Fruit fly (Drosophila melanogaster) whole organism, embryonic: ENCODE data around the gene sunn.
A peak's percentile ranks its signal among the peaks of the same experiment; 100 is the strongest.

ENCODE experiments used
- Asciz ChIP-seq: fragments of 200-800 bp; sonication (Bioruptor generic); optimal IDR thresholded peaks from 2 replicates; lab custom pipeline; 2017; ENCODE audit warnings: missing biosample characterization, mild to moderate bottlenecking, missing genetic modification characterization, missing genetic modification reagents
- Atf3 ChIP-seq: fragments of 200-800 bp; sonication (Bioruptor generic); optimal IDR thresholded peaks from 3 replicates; lab custom pipeline; 2016; ENCODE audit warnings: missing biosample characterization, missing genetic modification characterization
- Bgb ChIP-seq: fragments of 200-800 bp; sonication (Bioruptor generic); IDR thresholded peaks from 2 replicates; pipeline ENCODE4 v1.3.6; 2022; ENCODE audit warnings: missing biosample characterization, missing genetic modification characterization; ENCODE audit not compliant: partially characterized antibody
- CG11456 ChIP-seq: fragments of 200-800 bp; sonication (Bioruptor generic); IDR thresholded peaks from 3 replicates; pipeline ENCODE4 v1.3.6; 2022; ENCODE audit warnings: missing biosample characterization, missing genetic modification characterization
- CG15073 ChIP-seq: fragments of 200-800 bp; sonication (Bioruptor generic); optimal IDR thresholded peaks from 2 replicates; lab custom pipeline; 2016; ENCODE audit warnings: missing biosample characterization, missing genetic modification characterization
- CG17829 ChIP-seq: fragments of 200-800 bp; optimal IDR thresholded peaks from 2 replicates; lab custom pipeline; 2019; ENCODE audit warnings: missing biosample characterization, mild to moderate bottlenecking, missing genetic modification characterization, moderate library complexity
- CG17912 ChIP-seq: fragments of 200-800 bp; sonication (Bioruptor generic); optimal IDR thresholded peaks from 2 replicates; lab custom pipeline; 2018; ENCODE audit warnings: missing biosample characterization, mild to moderate bottlenecking, missing genetic modification characterization
- CG31365 ChIP-seq: fragments of 200-800 bp; sonication (Bioruptor generic); optimal IDR thresholded peaks from 2 replicates; lab custom pipeline; 2018; ENCODE audit warnings: missing biosample characterization, mild to moderate bottlenecking, missing genetic modification characterization
- CG31441 ChIP-seq: fragments of 200-800 bp; sonication (Bioruptor generic); IDR thresholded peaks from 2 replicates; pipeline ENCODE4 v1.3.6; 2022; ENCODE audit warnings: missing biosample characterization, missing genetic modification characterization
- CG33557 ChIP-seq: fragments of 200-800 bp; sonication (Bioruptor generic); optimal IDR thresholded peaks from 2 replicates; lab custom pipeline; 2019; ENCODE audit warnings: missing biosample characterization, mild to moderate bottlenecking, missing genetic modification characterization, moderate library complexity
- CG4730 ChIP-seq: fragments of 200-800 bp; sonication (Bioruptor generic); IDR thresholded peaks from 2 replicates; pipeline ENCODE4 v1.3.6; 2022; ENCODE audit warnings: missing biosample characterization, missing genetic modification characterization
- CG4820 ChIP-seq: fragments of 200-800 bp; sonication (Bioruptor generic); optimal IDR thresholded peaks from 3 replicates; lab custom pipeline; 2016; ENCODE audit warnings: missing biosample characterization, missing genetic modification characterization
- CG6272 ChIP-seq: fragments of 200-800 bp; sonication (Bioruptor generic); IDR thresholded peaks from 2 replicates; pipeline ENCODE4 v1.3.6; 2022; ENCODE audit warnings: missing biosample characterization, missing genetic modification characterization
- CG6654 ChIP-seq: fragments of 200-800 bp; sonication (Bioruptor generic); optimal IDR thresholded peaks from 2 replicates; lab custom pipeline; 2017; ENCODE audit warnings: missing biosample characterization, mild to moderate bottlenecking, missing genetic modification characterization
- CG6765 ChIP-seq: fragments of 200-800 bp; sonication (Bioruptor generic); optimal IDR thresholded peaks from 3 replicates; lab custom pipeline; 2017; ENCODE audit warnings: missing biosample characterization, mild to moderate bottlenecking, missing genetic modification characterization
- CG7372 ChIP-seq: fragments of 200-800 bp; sonication (Bioruptor generic); IDR thresholded peaks from 2 replicates; pipeline ENCODE4 v1.3.6; 2022; ENCODE audit warnings: missing biosample characterization, missing genetic modification characterization
- CG8388 ChIP-seq: fragments of 200-800 bp; sonication (Bioruptor generic); optimal IDR thresholded peaks from 2 replicates; lab custom pipeline; 2019; ENCODE audit warnings: missing biosample characterization, mild to moderate bottlenecking, missing genetic modification characterization, moderate library complexity
- CG8944 ChIP-seq: fragments of 200-800 bp; sonication (Bioruptor generic); optimal IDR thresholded peaks from 3 replicates; lab custom pipeline; 2016; ENCODE audit warnings: missing biosample characterization, missing genetic modification characterization
- CoRest ChIP-seq: fragments of 200-800 bp; sonication (Bioruptor generic); optimal IDR thresholded peaks from 3 replicates; lab custom pipeline; 2018; ENCODE audit warnings: missing biosample characterization, mild to moderate bottlenecking, missing genetic modification characterization, moderate library complexity
- Dad ChIP-seq: fragments of 200-800 bp; sonication (Bioruptor generic); optimal IDR thresholded peaks from 3 replicates; lab custom pipeline; 2016; ENCODE audit warnings: missing biosample characterization, missing genetic modification characterization
- Deaf1 ChIP-seq: fragments of 200-800 bp; optimal IDR thresholded peaks from 3 replicates; lab custom pipeline; 2019; ENCODE audit warnings: missing biosample characterization, mild to moderate bottlenecking, missing genetic modification characterization, moderate library complexity
- Dip3 ChIP-seq: fragments of 200-800 bp; sonication (Bioruptor generic); optimal IDR thresholded peaks from 3 replicates; lab custom pipeline; 2016; ENCODE audit warnings: missing biosample characterization, missing genetic modification characterization
- HLHmδ ChIP-seq: fragments of 200-800 bp; sonication (Bioruptor generic); optimal IDR thresholded peaks from 2 replicates; lab custom pipeline; 2018; ENCODE audit warnings: missing biosample characterization, mild to moderate bottlenecking, missing genetic modification characterization, moderate library complexity
- Hr51 ChIP-seq, 2 experiments: fragments of 200-800 bp; sonication (Bioruptor generic); optimal IDR thresholded peaks; 2 replicates in 1 of 2; 3 replicates in 1 of 2; lab custom pipeline; 2016 to 2018; ENCODE audit warnings: missing biosample characterization in 2 of 2, missing genetic modification characterization in 2 of 2, mild to moderate bottlenecking in 1 of 2, moderate library complexity in 1 of 2
- Jarid2 ChIP-seq: fragments of 200-800 bp; sonication (Bioruptor generic); optimal IDR thresholded peaks from 3 replicates; lab custom pipeline; 2017; ENCODE audit warnings: mild to moderate bottlenecking, missing biosample characterization, missing genetic modification reagents, missing genetic modification characterization
- Lim3 ChIP-seq: fragments of 200-800 bp; sonication (Bioruptor generic); IDR thresholded peaks from 2 replicates; pipeline ENCODE4 v1.3.6; 2022; ENCODE audit warnings: missing biosample characterization, missing genetic modification characterization
- Mrtf ChIP-seq: fragments of 200-800 bp; sonication (Bioruptor generic); IDR thresholded peaks from 3 replicates; pipeline ENCODE4 v1.3.6; 2022; ENCODE audit warnings: missing biosample characterization, missing genetic modification characterization
- NfI ChIP-seq: fragments of 200-800 bp; sonication (Bioruptor generic); optimal IDR thresholded peaks from 3 replicates; lab custom pipeline; 2018; ENCODE audit warnings: missing biosample characterization, mild to moderate bottlenecking, missing genetic modification characterization, moderate library complexity
- Ptx1 ChIP-seq: fragments of 200-800 bp; sonication (Bioruptor generic); IDR thresholded peaks from 2 replicates; pipeline ENCODE4 v1.3.6; 2022; ENCODE audit warnings: missing biosample characterization, missing genetic modification characterization
- ara ChIP-seq: fragments of 200-800 bp; sonication (Bioruptor generic); IDR thresholded peaks from 2 replicates; pipeline ENCODE4 v1.3.6; 2022; ENCODE audit warnings: missing biosample characterization, missing genetic modification characterization
- chif ChIP-seq, 2 experiments: fragments of 200-800 bp; sonication (Bioruptor generic); optimal IDR thresholded peaks; 3 replicates each; lab custom pipeline; 2016; ENCODE audit warnings: missing biosample characterization in 2 of 2, missing genetic modification characterization in 2 of 2
- eve ChIP-seq, 2 experiments: fragments of >200 bp; optimal IDR thresholded peaks; 2 replicates each; lab custom pipeline; 2017; ENCODE audit warnings: missing biosample characterization in 2 of 2, missing genetic modification characterization in 2 of 2
- exex ChIP-seq: fragments of 200-800 bp; sonication (Bioruptor generic); optimal IDR thresholded peaks from 4 replicates; lab custom pipeline; 2018; ENCODE audit warnings: missing biosample characterization, mild to moderate bottlenecking, missing genetic modification characterization, moderate library complexity
- fd3F ChIP-seq: fragments of 200-800 bp; sonication (Bioruptor generic); optimal IDR thresholded peaks from 2 replicates; lab custom pipeline; 2018; ENCODE audit warnings: missing biosample characterization, mild to moderate bottlenecking, missing genetic modification characterization, moderate library complexity
- gcm ChIP-seq: fragments of 200-800 bp; sonication (Bioruptor generic); optimal IDR thresholded peaks from 2 replicates; lab custom pipeline; 2019; ENCODE audit warnings: missing biosample characterization, mild to moderate bottlenecking, missing genetic modification characterization, moderate library complexity
- gfzf ChIP-seq: fragments of 200-800 bp; sonication (Bioruptor generic); optimal IDR thresholded peaks from 2 replicates; lab custom pipeline; 2016; ENCODE audit warnings: missing biosample characterization, mild to moderate bottlenecking, missing genetic modification characterization, moderate library complexity
- ind ChIP-seq: fragments of 200-800 bp; sonication (Bioruptor generic); optimal IDR thresholded peaks from 3 replicates; lab custom pipeline; 2016; ENCODE audit warnings: missing biosample characterization, missing genetic modification characterization
- klu ChIP-seq: fragments of 200-800 bp; sonication (Bioruptor generic); IDR thresholded peaks from 2 replicates; pipeline ENCODE4 v1.3.6; 2022; ENCODE audit warnings: missing biosample characterization, missing genetic modification characterization
- lbe ChIP-seq: fragments of 200-800 bp; sonication (Bioruptor generic); optimal IDR thresholded peaks from 2 replicates; lab custom pipeline; 2016; ENCODE audit warnings: missing biosample characterization, mild to moderate bottlenecking, missing genetic modification characterization
- lilli ChIP-seq: fragments of 200-800 bp; sonication (Bioruptor generic); optimal IDR thresholded peaks from 3 replicates; lab custom pipeline; 2016; ENCODE audit warnings: missing biosample characterization, missing genetic modification characterization
- lola ChIP-seq, 3 experiments: fragments of >200 bp in 2 of 3; fragments of 200-800 bp in 1 of 3; sonication (Bioruptor generic) in 1 of 3; optimal IDR thresholded peaks; 2 replicates each; lab custom pipeline; 2017 to 2019; ENCODE audit warnings: missing biosample characterization in 3 of 3, missing genetic modification characterization in 3 of 3, mild to moderate bottlenecking in 1 of 3, moderate library complexity in 1 of 3
- luna ChIP-seq: fragments of 200-800 bp; sonication (Bioruptor generic); optimal IDR thresholded peaks from 2 replicates; lab custom pipeline; 2016; ENCODE audit warnings: missing biosample characterization, missing genetic modification characterization
- nerfin-1 ChIP-seq: fragments of 200-800 bp; sonication (Bioruptor generic); optimal IDR thresholded peaks from 3 replicates; lab custom pipeline; 2019; ENCODE audit warnings: missing biosample characterization, mild to moderate bottlenecking, missing genetic modification characterization, moderate library complexity
- onecut ChIP-seq: fragments of 200-800 bp; sonication (Bioruptor generic); IDR thresholded peaks from 2 replicates; pipeline ENCODE4 v1.3.6; 2022; ENCODE audit warnings: missing biosample characterization, missing genetic modification characterization
- org-1 ChIP-seq: fragments of 200-800 bp; sonication (Bioruptor generic); optimal IDR thresholded peaks from 2 replicates; lab custom pipeline; 2017; ENCODE audit warnings: missing biosample characterization, missing genetic modification characterization
- shn ChIP-seq: fragments of 200-800 bp; sonication (Bioruptor generic); optimal IDR thresholded peaks from 3 replicates; lab custom pipeline; 2016; ENCODE audit warnings: missing biosample characterization, missing genetic modification characterization
- so ChIP-seq: fragments of 200-800 bp; sonication (Bioruptor generic); IDR thresholded peaks from 3 replicates; pipeline ENCODE4 v1.3.6; 2022; ENCODE audit warnings: missing biosample characterization, missing genetic modification characterization
- tll ChIP-seq, 2 experiments: fragments of 200-800 bp in 1 of 2; fragments of >200 bp in 1 of 2; sonication (Bioruptor generic) in 1 of 2; optimal IDR thresholded peaks; 2 replicates each; lab custom pipeline; 2017 to 2019; ENCODE audit warnings: missing biosample characterization in 2 of 2, missing genetic modification characterization in 2 of 2, mild to moderate bottlenecking in 1 of 2, moderate library complexity in 1 of 2
- tup ChIP-seq: fragments of 200-800 bp; sonication (Bioruptor generic); optimal IDR thresholded peaks from 2 replicates; lab custom pipeline; 2016; ENCODE audit warnings: missing biosample characterization, mild to moderate bottlenecking, missing genetic modification characterization, moderate library complexity
- wek ChIP-seq: fragments of 200-800 bp; sonication (Bioruptor generic); optimal IDR thresholded peaks from 3 replicates; lab custom pipeline; 2018; ENCODE audit warnings: missing biosample characterization, mild to moderate bottlenecking, missing genetic modification characterization, moderate library complexity
- zen ChIP-seq: fragments of 200-800 bp; sonication (Bioruptor generic); optimal IDR thresholded peaks from 3 replicates; lab custom pipeline; 2018; ENCODE audit warnings: missing biosample characterization, mild to moderate bottlenecking, missing genetic modification characterization, moderate library complexity

sunn gene

dm6 chr3L:11721498-11721946 is 6.6 kb upstream of the sunn start (continued):
- TF ChIP-seq exex = peak; percentile 33
- TF ChIP-seq CG8388 = no peak
- no peak for TF ChIP-seq Asciz (GFP tag; lab: Kevin White, UChicago)
- TF ChIP-seq Dad (GFP tag; lab: Kevin White, UChicago) = no peak
- TF ChIP-seq lola (GFP tag; optimal IDR thresholded peaks at IDR 0.05; lab: Kevin White, UChicago) = no peak
- TF ChIP-seq tup (GFP tag; lab: Kevin White, UChicago) = no peak
- no peak for TF ChIP-seq CG6654
- no peak for TF ChIP-seq klu (GFP tag; lab: Robert Waterston, UW)
- TF ChIP-seq CG8944 = no peak
- no peak for TF ChIP-seq lbe (GFP tag; lab: Kevin White, UChicago)
- TF ChIP-seq org-1 (GFP tag; lab: Kevin White, UChicago) = peak; percentile 16
- peak; percentile 42; the same call in 1 of the 2 replicates for TF ChIP-seq CG7372 (GFP tag; lab: Robert Waterston, UW)
- no peak for TF ChIP-seq onecut (GFP tag; lab: Robert Waterston, UW)
- TF ChIP-seq Bgb (GFP tag; lab: Robert Waterston, UW) = no peak
- no peak for TF ChIP-seq eve (GFP tag; optimal IDR thresholded peaks at IDR 0.05; lab: Kevin White, UChicago)
- peak; percentile 19 for TF ChIP-seq lilli
- TF ChIP-seq CG33557 (GFP tag; lab: Kevin White, UChicago) = no peak
- no peak for TF ChIP-seq gfzf (GFP tag; lab: Kevin White, UChicago)
- TF ChIP-seq luna (GFP tag; lab: Kevin White, UChicago) = peak; percentile 9
- TF ChIP-seq chif (GFP tag; optimal IDR thresholded peaks at IDR 0.05; lab: Kevin White, UChicago) = no peak
- no peak for TF ChIP-seq HLHmδ (GFP tag; lab: Kevin White, UChicago)
- no peak for TF ChIP-seq wek (GFP tag; lab: Kevin White, UChicago)
- TF ChIP-seq CG17912 (GFP tag; lab: Kevin White, UChicago) = no peak
- TF ChIP-seq CG6272 (GFP tag; lab: Robert Waterston, UW) = no peak
- TF ChIP-seq so = no peak
- no peak for TF ChIP-seq Atf3 (GFP tag; lab: Kevin White, UChicago)
- TF ChIP-seq Lim3 (GFP tag; lab: Robert Waterston, UW) = no peak
- TF ChIP-seq NfI (GFP tag; lab: Kevin White, UChicago) = peak; percentile 9
- peak; percentile 17 for TF ChIP-seq CoRest (tag; lab: Kevin White, UChicago)
- TF ChIP-seq ind = no peak
- no peak for TF ChIP-seq CG15073 (GFP tag; lab: Kevin White, UChicago)
- TF ChIP-seq ara (GFP tag; lab: Robert Waterston, UW) = no peak
- TF ChIP-seq CG4730 (GFP tag; lab: Robert Waterston, UW) = peak; percentile 48
- TF ChIP-seq gcm (GFP tag; lab: Kevin White, UChicago) = no peak
- no peak for TF ChIP-seq nerfin-1 (tag; lab: Kevin White, UChicago)
- TF ChIP-seq Ptx1 (GFP tag; lab: Robert Waterston, UW) = peak; percentile 58
- no peak for TF ChIP-seq CG31441 (GFP tag; lab: Robert Waterston, UW)
- no peak for TF ChIP-seq Jarid2 (GFP tag; lab: Kevin White, UChicago)
- TF ChIP-seq CG31365 (tag; lab: Kevin White, UChicago) = no peak
- TF ChIP-seq Dip3 = peak; percentile 20
- TF ChIP-seq fd3F (GFP tag; lab: Kevin White, UChicago) = peak; percentile 18
- TF ChIP-seq CG6765 (GFP tag; lab: Kevin White, UChicago) = no peak
- no peak for TF ChIP-seq Deaf1 (tag; lab: Kevin White, UChicago)
- no peak for TF ChIP-seq CG4820 (GFP tag; lab: Kevin White, UChicago)
- TF ChIP-seq shn = no peak
- TF ChIP-seq CG17829 (tag; lab: Kevin White, UChicago) = no peak
- TF ChIP-seq tll (GFP tag; optimal IDR thresholded peaks at IDR 0.05; lab: Kevin White, UChicago) = no peak
- TF ChIP-seq Hr51 (GFP tag; optimal IDR thresholded peaks at IDR 0.05; lab: Kevin White, UChicago) = no peak
- 0 out of 3 replicates have a peak, but pooled peaks have one; percentile 51 for TF ChIP-seq CG11456 (GFP tag; lab: Robert Waterston, UW)
- no peak for TF ChIP-seq zen (tag; lab: Kevin White, UChicago)
- no peak for TF ChIP-seq Mrtf (GFP tag; lab: Robert Waterston, UW)
